Worm (Caenorhabditis elegans) whole organism, L2 larva: ENCODE measurements around the gene glt-4.

Experiments used
- C34F6.9 ChIP-seq: fragments of 150-350 bp; optimal IDR thresholded peaks from 2 replicates; lab custom pipeline; 2014; ENCODE audit warnings: missing biosample characterization, missing genetic modification characterization
- ama-1 ChIP-seq: fragments of 150-350 bp; optimal IDR thresholded peaks from 2 replicates; lab custom pipeline; 2018; ENCODE audit warnings: inconsistent platforms
- fos-1 ChIP-seq: fragments of 150-350 bp; optimal IDR thresholded peaks from 2 replicates; lab custom pipeline; 2014; ENCODE audit warnings: missing biosample characterization, missing genetic modification characterization
- lsy-2 ChIP-seq, 2 experiments: fragments of 150-350 bp in 1 of 2; sonication (generic microtip) in 1 of 2; optimal IDR thresholded peaks; 2 replicates each; lab custom pipeline; 2014 to 2017; ENCODE audit warnings: missing biosample characterization in 2 of 2, missing genetic modification characterization in 2 of 2
- mdl-1 ChIP-seq, 2 experiments: fragments of 150-350 bp in 1 of 2; sonication (generic microtip) in 1 of 2; optimal IDR thresholded peaks; 2 replicates each; lab custom pipeline; 2017; ENCODE audit warnings: missing biosample characterization in 2 of 2, missing genetic modification characterization in 2 of 2
- nhr-11 ChIP-seq: fragments of 150-350 bp; optimal IDR thresholded peaks from 2 replicates; lab custom pipeline; 2014; ENCODE audit warnings: missing biosample characterization, missing genetic modification characterization
- nhr-237 ChIP-seq: fragments of 150-350 bp; optimal IDR thresholded peaks from 2 replicates; lab custom pipeline; 2014; ENCODE audit warnings: missing biosample characterization, missing genetic modification characterization
- zag-1 ChIP-seq: fragments of 150-350 bp; optimal IDR thresholded peaks from 2 replicates; lab custom pipeline; 2014; ENCODE audit warnings: missing biosample characterization, missing genetic modification characterization

DNA sequence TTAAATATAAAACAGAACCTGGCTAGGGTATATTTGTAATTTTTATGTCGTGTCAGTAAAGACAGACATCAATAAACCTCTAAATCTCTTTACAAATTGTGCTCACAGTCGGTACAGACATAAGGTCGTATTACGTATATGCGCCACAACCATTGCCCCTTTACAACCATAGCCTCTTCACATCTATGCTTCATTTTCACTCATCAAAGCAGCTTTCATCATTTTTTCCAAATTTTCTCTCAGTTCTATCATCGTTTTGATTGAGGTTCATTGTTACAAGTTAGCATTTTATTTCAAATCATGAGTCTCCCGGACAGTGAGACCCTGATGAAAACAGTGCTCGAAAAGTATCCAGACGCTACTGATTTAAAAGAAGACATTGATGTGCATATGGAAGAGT lies 39.0 kb upstream of the glt-4 start, which contains the start of gene C03B1.4:
- no peak for TF ChIP-seq nhr-237 (tag; lab: Kevin White, UChicago)
- no peak for TF ChIP-seq ama-1 (lab: Kevin White, UChicago)
- TF ChIP-seq lsy-2 (tag; optimal IDR thresholded peaks at IDR 0.05; lab: Kevin White, UChicago), result no peak
- TF ChIP-seq nhr-11 (tag; lab: Kevin White, UChicago), result no peak
- TF ChIP-seq mdl-1 (tag; optimal IDR thresholded peaks at IDR 0.05; lab: Kevin White, UChicago), result no peak
- TF ChIP-seq C34F6.9 (tag; lab: Kevin White, UChicago), result no peak
- TF ChIP-seq zag-1, result no peak
- no peak for TF ChIP-seq fos-1 (tag; lab: Kevin White, UChicago)
